Worm (Caenorhabditis elegans) whole organism, L1 larva: ENCODE data around the gene npr-20.
A peak's percentile ranks its signal among the peaks of the same experiment; 100 is the strongest.

Experiments
- C04F5.9 ChIP-seq: sonication (generic microtip); optimal IDR thresholded peaks from 2 replicates; lab custom pipeline; 2016; ENCODE audit warnings: missing genetic modification characterization, missing compliant biosample characterization
- C16A3.4 ChIP-seq: fragments of 150-350 bp; optimal IDR thresholded peaks from 2 replicates; lab custom pipeline; 2014; ENCODE audit warnings: missing biosample characterization, missing genetic modification characterization
- Y116A8C.19 ChIP-seq: sonication (generic microtip); optimal IDR thresholded peaks from 2 replicates; lab custom pipeline; 2016; ENCODE audit warnings: missing compliant biosample characterization, missing genetic modification characterization, borderline replicate concordance
- alr-1 ChIP-seq: fragments of 200-800 bp; sonication (Bioruptor generic); optimal IDR thresholded peaks from 2 replicates; lab custom pipeline; 2018; ENCODE audit warnings: borderline replicate concordance, mild to moderate bottlenecking, missing genetic modification characterization, missing compliant biosample characterization
- blmp-1 ChIP-seq: fragments of 150-350 bp; optimal IDR thresholded peaks from 2 replicates; lab custom pipeline; 2014; ENCODE audit warnings: missing biosample characterization, missing genetic modification characterization
- ceh-63 ChIP-seq: fragments of 200-800 bp; sonication (Bioruptor generic); optimal IDR thresholded peaks from 2 replicates; lab custom pipeline; 2018; ENCODE audit warnings: mild to moderate bottlenecking, missing genetic modification characterization, missing compliant biosample characterization
- ceh-8 ChIP-seq: fragments of 200-800 bp; sonication (Bioruptor generic); optimal IDR thresholded peaks from 2 replicates; lab custom pipeline; 2018; ENCODE audit warnings: mild to moderate bottlenecking, missing genetic modification characterization, moderate library complexity, missing compliant biosample characterization
- ceh-88 ChIP-seq: fragments of 200-800 bp; sonication (Bioruptor generic); IDR thresholded peaks from 2 replicates; pipeline ENCODE4 v1.3.6; 2022; ENCODE audit warnings: missing genetic modification characterization, missing compliant biosample characterization
- efl-1 ChIP-seq, 4 experiments: fragments of 150-350 bp; optimal IDR thresholded peaks in 3 of 4; peaks in 1 of 4; 1 replicate in 1 of 4; 2 replicates in 3 of 4; lab custom pipeline; 2014; ENCODE audit warnings: missing biosample characterization in 2 of 4, missing genetic modification characterization in 2 of 4, missing genetic modification reagents in 2 of 4
- egl-13 ChIP-seq: sonication (generic microtip); optimal IDR thresholded peaks from 2 replicates; lab custom pipeline; 2016; ENCODE audit warnings: missing genotype, missing genetic modification reagents, missing genetic modification characterization, missing compliant biosample characterization
- ets-5 ChIP-seq: fragments of 200-800 bp; sonication (Bioruptor generic); IDR thresholded peaks from 2 replicates; pipeline ENCODE4 v1.3.6; 2022; ENCODE audit warnings: missing genetic modification characterization, missing compliant biosample characterization
- irx-1 ChIP-seq: sonication (generic microtip); optimal IDR thresholded peaks from 2 replicates; lab custom pipeline; 2016; ENCODE audit warnings: missing genetic modification characterization, missing compliant biosample characterization
- isw-1 ChIP-seq: fragments of 200-800 bp; sonication (Bioruptor generic); IDR thresholded peaks from 2 replicates; pipeline ENCODE4 v1.3.6; 2022; ENCODE audit warnings: missing genetic modification characterization, missing compliant biosample characterization
- lin-13 ChIP-seq: fragments of 150-350 bp; optimal IDR thresholded peaks from 2 replicates; lab custom pipeline; 2014; ENCODE audit warnings: missing biosample characterization, missing genetic modification reagents, missing genetic modification characterization
- lin-35 ChIP-seq, 2 experiments: fragments of 150-350 bp; optimal IDR thresholded peaks; 2 replicates each; lab custom pipeline; 2014; ENCODE audit warnings: missing biosample characterization in 2 of 2, missing genetic modification characterization in 2 of 2, missing genetic modification reagents in 2 of 2
- lin-39 ChIP-seq: fragments of 150-350 bp; optimal IDR thresholded peaks from 2 replicates; lab custom pipeline; 2014; ENCODE audit warnings: missing biosample characterization, missing genetic modification reagents, missing genetic modification characterization
- lsy-2 ChIP-seq, 2 experiments: fragments of 150-350 bp; optimal IDR thresholded peaks; 2 replicates each; lab custom pipeline; 2014; ENCODE audit warnings: missing biosample characterization in 2 of 2, missing genetic modification characterization in 2 of 2
- nhr-19 ChIP-seq: fragments of 200-800 bp; sonication (Bioruptor generic); conservative IDR thresholded peaks from 2 replicates; pipeline ENCODE4 v1.3.6; 2022; ENCODE audit warnings: missing genetic modification characterization, missing compliant biosample characterization
- nhr-237 ChIP-seq: fragments of 150-350 bp; optimal IDR thresholded peaks from 2 replicates; lab custom pipeline; 2014; ENCODE audit warnings: missing biosample characterization, missing genetic modification characterization
- nhr-28 ChIP-seq: fragments of 150-350 bp; optimal IDR thresholded peaks from 2 replicates; lab custom pipeline; 2014; ENCODE audit warnings: missing biosample characterization, missing genetic modification characterization
- nhr-71 ChIP-seq: sonication (generic microtip); optimal IDR thresholded peaks from 2 replicates; lab custom pipeline; 2016; ENCODE audit warnings: mild to moderate bottlenecking, missing genetic modification characterization, moderate library complexity, missing compliant biosample characterization
- sptf-1 ChIP-seq: fragments of 150-350 bp; optimal IDR thresholded peaks from 2 replicates; lab custom pipeline; 2014; ENCODE audit warnings: missing biosample characterization, missing genetic modification characterization
- swsn-7 ChIP-seq: sonication (generic microtip); optimal IDR thresholded peaks from 2 replicates; lab custom pipeline; 2016; ENCODE audit warnings: missing genetic modification characterization, missing compliant biosample characterization
- tbx-2 ChIP-seq: sonication (generic microtip); optimal IDR thresholded peaks from 2 replicates; lab custom pipeline; 2016; ENCODE audit warnings: missing genetic modification characterization, missing compliant biosample characterization
- unc-130 ChIP-seq: fragments of 150-350 bp; optimal IDR thresholded peaks from 2 replicates; lab custom pipeline; 2017; ENCODE audit warnings: missing biosample characterization, missing genetic modification characterization, inconsistent platforms
- unc-86 ChIP-seq: sonication (generic microtip); optimal IDR thresholded peaks from 2 replicates; lab custom pipeline; 2016; ENCODE audit warnings: missing genetic modification characterization, missing compliant biosample characterization
- vab-15 ChIP-seq: sonication (generic microtip); optimal IDR thresholded peaks from 2 replicates; lab custom pipeline; 2017; ENCODE audit warnings: missing genotype, mild to moderate bottlenecking, missing genetic modification characterization, missing compliant biosample characterization
- zag-1 ChIP-seq: fragments of 150-350 bp; optimal IDR thresholded peaks from 2 replicates; lab custom pipeline; 2014; ENCODE audit warnings: missing biosample characterization, missing genetic modification characterization
- zip-4 ChIP-seq: fragments of 200-800 bp; sonication (Bioruptor generic); optimal IDR thresholded peaks from 2 replicates; lab custom pipeline; 2018; ENCODE audit warnings: mild to moderate bottlenecking, missing genetic modification characterization, moderate library complexity, missing compliant biosample characterization
- ztf-4 ChIP-seq: fragments of 150-350 bp; optimal IDR thresholded peaks from 2 replicates; lab custom pipeline; 2014; ENCODE audit warnings: missing biosample characterization, missing genetic modification characterization

The npr-20 gene

ce11 chrII:8912523-8913017 is 47.6 kb upstream of the npr-20 start (continued):
- TF ChIP-seq ets-5 = no peak
- TF ChIP-seq egl-13 (tag; lab: Kevin White, UChicago) = no peak
- no peak for TF ChIP-seq tbx-2 (tag; lab: Kevin White, UChicago)
- no peak for TF ChIP-seq zag-1 (tag; lab: Kevin White, UChicago)
- TF ChIP-seq swsn-7 (tag; lab: Kevin White, UChicago) = no peak
- TF ChIP-seq lsy-2 (tag; optimal IDR thresholded peaks at IDR 0.05; lab: Kevin White, UChicago) = no peak

- no peak for TF ChIP-seq nhr-19 (GFP tag; lab: Robert Waterston, UW)
- no peak for TF ChIP-seq ets-5
- no peak for TF ChIP-seq unc-130 (tag; lab: Kevin White, UChicago)
- no peak for TF ChIP-seq vab-15 (tag; lab: Kevin White, UChicago)
- no peak for TF ChIP-seq nhr-237
- TF ChIP-seq C16A3.4 = no peak
- TF ChIP-seq zip-4 (GFP tag; lab: Kevin White, UChicago) = no peak
These were observed 47.0 kb upstream of the npr-20 start, which contains the start of gene B0457.4 for ce11 chrII:8911929-8912328. Gene B0457.4, minus strand, starts transcription at chrII:8912029.

ce11 chrII:8903871-8904270 is 38.9 kb upstream of the npr-20 start:
- TF ChIP-seq lin-35 (GFP tag; optimal IDR thresholded peaks at IDR 0.05; lab: Kevin White, UChicago) = no peak
- TF ChIP-seq ceh-63 (GFP tag; lab: Kevin White, UChicago) = no peak
- no peak for TF ChIP-seq isw-1 (GFP tag; lab: Robert Waterston, UW)
- no peak for TF ChIP-seq blmp-1 (tag; lab: Kevin White, UChicago)
- no peak for TF ChIP-seq ceh-88 (GFP tag; lab: Robert Waterston, UW)
- TF ChIP-seq lin-39 (tag; lab: Kevin White, UChicago) = no peak
- no peak for TF ChIP-seq ceh-8 (GFP tag; lab: Kevin White, UChicago)
- TF ChIP-seq nhr-71 (tag; lab: Kevin White, UChicago) = no peak
- no peak for TF ChIP-seq C04F5.9 (tag; lab: Kevin White, UChicago)
- TF ChIP-seq irx-1 (tag; lab: Kevin White, UChicago) = no peak
- TF ChIP-seq, all 84 proteins: peak for 0

ce11 chrII:8899357-8899748 is 34.4 kb upstream of the npr-20 start:
- no peak for TF ChIP-seq ztf-4 (tag; lab: Kevin White, UChicago)

- no peak for TF ChIP-seq sptf-1
- TF ChIP-seq lin-13 (GFP tag; lab: Kevin White, UChicago) = no peak
- TF ChIP-seq Y116A8C.19 = no peak
- no peak for TF ChIP-seq efl-1 (optimal IDR thresholded peaks at IDR 0.05; lab: Kevin White, UChicago)
- TF ChIP-seq efl-1 (GFP tag; optimal IDR thresholded peaks at IDR 0.05 in 1 of 2; lab: Kevin White, UChicago) = no peak
- TF ChIP-seq alr-1 = no peak
- TF ChIP-seq unc-86 = no peak
- no peak for TF ChIP-seq nhr-28 (tag; lab: Kevin White, UChicago)
These were observed 33.8 kb upstream of the npr-20 start for ce11 chrII:8898582-8899356.

ce11 chrII:8897244-8897643 is 32.3 kb upstream of the npr-20 start:
- no peak for TF ChIP-seq efl-1 (optimal IDR thresholded peaks at IDR 0.05; lab: Kevin White, UChicago)
- TF ChIP-seq efl-1 (GFP tag; optimal IDR thresholded peaks at IDR 0.05 in 1 of 2; lab: Kevin White, UChicago) = peak in 1 of 2 experiments; percentile 88
- TF ChIP-seq sptf-1 = no peak
- no peak for TF ChIP-seq ztf-4 (tag; lab: Kevin White, UChicago)
- no peak for TF ChIP-seq lin-35 (GFP tag; optimal IDR thresholded peaks at IDR 0.05; lab: Kevin White, UChicago)
- TF ChIP-seq unc-86 = no peak
